Worm (Caenorhabditis elegans) whole organism, L1 larva: ENCODE measurements around the gene W02A2.12.
A peak's percentile ranks its signal among the peaks of the same experiment; 100 is the strongest.

Experiments used
- C16A3.4 ChIP-seq: fragments of 150-350 bp; optimal IDR thresholded peaks from 2 replicates; lab custom pipeline; 2014; ENCODE audit warnings: missing biosample characterization, missing genetic modification characterization
- C34B4.2 ChIP-seq: sonication (generic microtip); optimal IDR thresholded peaks from 2 replicates; lab custom pipeline; 2017; ENCODE audit warnings: mild to moderate bottlenecking, missing genetic modification characterization, missing compliant biosample characterization
- aha-1 ChIP-seq: fragments of 150-350 bp; optimal IDR thresholded peaks from 2 replicates; lab custom pipeline; 2014; ENCODE audit warnings: missing biosample characterization, missing genetic modification characterization
- alr-1 ChIP-seq: fragments of 200-800 bp; sonication (Bioruptor generic); optimal IDR thresholded peaks from 2 replicates; lab custom pipeline; 2018; ENCODE audit warnings: borderline replicate concordance, mild to moderate bottlenecking, missing genetic modification characterization, missing compliant biosample characterization
- aly-2 ChIP-seq: fragments of 150-350 bp; optimal IDR thresholded peaks from 2 replicates; lab custom pipeline; 2014; ENCODE audit warnings: missing biosample characterization, missing genetic modification characterization
- ama-1 ChIP-seq: fragments of 150-350 bp; optimal IDR thresholded peaks from 2 replicates; lab custom pipeline; 2014
- blmp-1 ChIP-seq: fragments of 150-350 bp; optimal IDR thresholded peaks from 2 replicates; lab custom pipeline; 2014; ENCODE audit warnings: missing biosample characterization, missing genetic modification characterization
- ceh-63 ChIP-seq: fragments of 200-800 bp; sonication (Bioruptor generic); optimal IDR thresholded peaks from 2 replicates; lab custom pipeline; 2018; ENCODE audit warnings: mild to moderate bottlenecking, missing genetic modification characterization, missing compliant biosample characterization
- ceh-8 ChIP-seq: fragments of 200-800 bp; sonication (Bioruptor generic); optimal IDR thresholded peaks from 2 replicates; lab custom pipeline; 2018; ENCODE audit warnings: mild to moderate bottlenecking, missing genetic modification characterization, moderate library complexity, missing compliant biosample characterization
- ceh-82 ChIP-seq, 3 experiments: fragments of 150-350 bp in 1 of 3; sonication (generic microtip) in 2 of 3; optimal IDR thresholded peaks; 2 replicates each; lab custom pipeline; 2014 to 2017; ENCODE audit warnings: missing biosample characterization in 3 of 3, missing genetic modification characterization in 3 of 3
- ceh-90 ChIP-seq: sonication (generic microtip); optimal IDR thresholded peaks from 2 replicates; lab custom pipeline; 2016; ENCODE audit warnings: missing genetic modification characterization, missing compliant biosample characterization
- ces-1 ChIP-seq: fragments of 150-350 bp; optimal IDR thresholded peaks from 2 replicates; lab custom pipeline; 2014; ENCODE audit warnings: missing biosample characterization, missing genetic modification reagents, missing genetic modification characterization
- dpl-1 ChIP-seq, 3 experiments: fragments of 150-350 bp in 2 of 3; sonication (generic microtip) in 1 of 3; optimal IDR thresholded peaks; 2 replicates each; lab custom pipeline; 2014 to 2017; ENCODE audit warnings: missing biosample characterization in 3 of 3, missing genetic modification characterization in 3 of 3, missing genetic modification reagents in 3 of 3
- efl-1 ChIP-seq, 4 experiments: fragments of 150-350 bp; optimal IDR thresholded peaks in 3 of 4; peaks in 1 of 4; 1 replicate in 1 of 4; 2 replicates in 3 of 4; lab custom pipeline; 2014; ENCODE audit warnings: missing biosample characterization in 2 of 4, missing genetic modification characterization in 2 of 4, missing genetic modification reagents in 2 of 4
- efl-3 ChIP-seq: fragments of 200-800 bp; sonication (Bioruptor generic); optimal IDR thresholded peaks from 2 replicates; lab custom pipeline; 2018; ENCODE audit warnings: mild to moderate bottlenecking, missing genetic modification characterization, missing compliant biosample characterization
- egl-13 ChIP-seq: sonication (generic microtip); optimal IDR thresholded peaks from 2 replicates; lab custom pipeline; 2016; ENCODE audit warnings: missing genotype, missing genetic modification reagents, missing genetic modification characterization, missing compliant biosample characterization
- elt-3 ChIP-seq, 6 experiments: fragments of 150-350 bp in 1 of 6; sonication (generic microtip); optimal IDR thresholded peaks; 2 replicates each; lab custom pipeline; 2017 to 2018; ENCODE audit warnings: missing biosample characterization in 6 of 6, missing genetic modification characterization in 6 of 6, inconsistent platforms in 1 of 6
- fkh-10 ChIP-seq: sonication (generic microtip); optimal IDR thresholded peaks from 2 replicates; lab custom pipeline; 2017; ENCODE audit warnings: missing biosample characterization, missing genetic modification reagents, missing genetic modification characterization
- fkh-4 ChIP-seq: sonication (generic microtip); optimal IDR thresholded peaks from 2 replicates; lab custom pipeline; 2016; ENCODE audit warnings: missing compliant biosample characterization, missing genetic modification characterization, borderline replicate concordance
- fos-1 ChIP-seq: fragments of 150-350 bp; optimal IDR thresholded peaks from 2 replicates; lab custom pipeline; 2014; ENCODE audit warnings: missing biosample characterization, missing genetic modification characterization
- grh-1 ChIP-seq: fragments of 200-800 bp; sonication (Bioruptor generic); IDR thresholded peaks from 2 replicates; pipeline ENCODE4 v1.3.6; 2022; ENCODE audit warnings: missing genetic modification reagents, missing genetic modification characterization, missing compliant biosample characterization
- hpl-2 ChIP-seq: fragments of 150-350 bp; optimal IDR thresholded peaks from 2 replicates; lab custom pipeline; 2014; ENCODE audit warnings: missing biosample characterization, missing genetic modification reagents, missing genetic modification characterization
- irx-1 ChIP-seq: sonication (generic microtip); optimal IDR thresholded peaks from 2 replicates; lab custom pipeline; 2016; ENCODE audit warnings: missing genetic modification characterization, missing compliant biosample characterization
- jun-1 ChIP-seq: fragments of 150-350 bp; optimal IDR thresholded peaks from 2 replicates; lab custom pipeline; 2014; ENCODE audit warnings: missing biosample characterization, missing genetic modification reagents, missing genetic modification characterization
- lin-13 ChIP-seq: fragments of 150-350 bp; optimal IDR thresholded peaks from 2 replicates; lab custom pipeline; 2014; ENCODE audit warnings: missing biosample characterization, missing genetic modification reagents, missing genetic modification characterization
- lin-14 ChIP-seq: fragments of 200-800 bp; sonication (Bioruptor generic); optimal IDR thresholded peaks from 2 replicates; lab custom pipeline; 2018; ENCODE audit warnings: mild to moderate bottlenecking, missing genetic modification characterization, moderate library complexity, missing compliant biosample characterization
- lin-15B ChIP-seq: fragments of 150-350 bp; sonication (generic microtip); optimal IDR thresholded peaks from 3 replicates; lab custom pipeline; 2014; ENCODE audit warnings: missing biosample characterization, missing genetic modification characterization
- lin-39 ChIP-seq: fragments of 150-350 bp; optimal IDR thresholded peaks from 2 replicates; lab custom pipeline; 2014; ENCODE audit warnings: missing biosample characterization, missing genetic modification reagents, missing genetic modification characterization
- lir-3 ChIP-seq: sonication (generic microtip); optimal IDR thresholded peaks from 2 replicates; lab custom pipeline; 2016; ENCODE audit warnings: mild to moderate bottlenecking, missing genetic modification characterization, moderate library complexity, missing compliant biosample characterization; ENCODE audit not compliant: poor library complexity
- mef-2 ChIP-seq: fragments of 150-350 bp; optimal IDR thresholded peaks from 2 replicates; lab custom pipeline; 2014; ENCODE audit warnings: missing biosample characterization, missing genetic modification characterization
- nhr-11 ChIP-seq: fragments of 150-350 bp; optimal IDR thresholded peaks from 2 replicates; lab custom pipeline; 2014; ENCODE audit warnings: missing biosample characterization, missing genetic modification characterization
- nhr-20 ChIP-seq: sonication (generic microtip); optimal IDR thresholded peaks from 2 replicates; lab custom pipeline; 2016; ENCODE audit warnings: mild to moderate bottlenecking, missing genetic modification characterization, missing compliant biosample characterization
- nhr-237 ChIP-seq: fragments of 150-350 bp; optimal IDR thresholded peaks from 2 replicates; lab custom pipeline; 2014; ENCODE audit warnings: missing biosample characterization, missing genetic modification characterization
- nhr-28 ChIP-seq: fragments of 150-350 bp; optimal IDR thresholded peaks from 2 replicates; lab custom pipeline; 2014; ENCODE audit warnings: missing biosample characterization, missing genetic modification characterization
- nhr-71 ChIP-seq: sonication (generic microtip); optimal IDR thresholded peaks from 2 replicates; lab custom pipeline; 2016; ENCODE audit warnings: mild to moderate bottlenecking, missing genetic modification characterization, moderate library complexity, missing compliant biosample characterization
- nhr-76 ChIP-seq: sonication (generic microtip); optimal IDR thresholded peaks from 2 replicates; lab custom pipeline; 2017; ENCODE audit warnings: missing biosample characterization, missing genetic modification characterization
- nhr-84 ChIP-seq: sonication (generic microtip); optimal IDR thresholded peaks from 2 replicates; lab custom pipeline; 2017; ENCODE audit warnings: missing biosample characterization, missing genetic modification characterization
- nhr-90 ChIP-seq: sonication (generic microtip); optimal IDR thresholded peaks from 2 replicates; lab custom pipeline; 2016; ENCODE audit warnings: mild to moderate bottlenecking, missing genetic modification characterization, missing compliant biosample characterization; ENCODE audit not compliant: poor library complexity
- pqm-1 ChIP-seq: sonication (generic microtip); optimal IDR thresholded peaks from 3 replicates; lab custom pipeline; 2017; ENCODE audit warnings: missing biosample characterization, missing genetic modification characterization
- rnt-1 ChIP-seq: sonication (generic microtip); optimal IDR thresholded peaks from 2 replicates; lab custom pipeline; 2016; ENCODE audit warnings: mild to moderate bottlenecking, missing genetic modification characterization, moderate library complexity, missing compliant biosample characterization
- snpc-4 ChIP-seq: fragments of 150-350 bp; optimal IDR thresholded peaks from 2 replicates; lab custom pipeline; 2014; ENCODE audit warnings: missing biosample characterization, missing genetic modification characterization
- snu-23 ChIP-seq: sonication (generic microtip); optimal IDR thresholded peaks from 2 replicates; lab custom pipeline; 2016; ENCODE audit warnings: missing genetic modification characterization, missing compliant biosample characterization
- sox-4 ChIP-seq: sonication (generic microtip); optimal IDR thresholded peaks from 2 replicates; lab custom pipeline; 2016; ENCODE audit warnings: missing genetic modification characterization, missing compliant biosample characterization
- sptf-1 ChIP-seq: fragments of 150-350 bp; optimal IDR thresholded peaks from 2 replicates; lab custom pipeline; 2014; ENCODE audit warnings: missing biosample characterization, missing genetic modification characterization
- sup-37 ChIP-seq: fragments of 200-800 bp; sonication (Bioruptor generic); optimal IDR thresholded peaks from 2 replicates; lab custom pipeline; 2018; ENCODE audit warnings: mild to moderate bottlenecking, missing genetic modification characterization, missing compliant biosample characterization
- tlp-1 ChIP-seq: fragments of 150-350 bp; optimal IDR thresholded peaks from 2 replicates; lab custom pipeline; 2014; ENCODE audit warnings: missing biosample characterization, missing genetic modification characterization
- unc-86 ChIP-seq: sonication (generic microtip); optimal IDR thresholded peaks from 2 replicates; lab custom pipeline; 2016; ENCODE audit warnings: missing genetic modification characterization, missing compliant biosample characterization
- unc-98 ChIP-seq: fragments of 200-800 bp; sonication (Bioruptor generic); IDR thresholded peaks from 2 replicates; pipeline ENCODE4 v1.3.6; 2022; ENCODE audit warnings: missing genetic modification characterization, missing compliant biosample characterization
- vab-15 ChIP-seq: sonication (generic microtip); optimal IDR thresholded peaks from 2 replicates; lab custom pipeline; 2017; ENCODE audit warnings: missing genotype, mild to moderate bottlenecking, missing genetic modification characterization, missing compliant biosample characterization
- zag-1 ChIP-seq: fragments of 150-350 bp; optimal IDR thresholded peaks from 2 replicates; lab custom pipeline; 2014; ENCODE audit warnings: missing biosample characterization, missing genetic modification characterization
- zip-4 ChIP-seq: fragments of 200-800 bp; sonication (Bioruptor generic); optimal IDR thresholded peaks from 2 replicates; lab custom pipeline; 2018; ENCODE audit warnings: mild to moderate bottlenecking, missing genetic modification characterization, moderate library complexity, missing compliant biosample characterization

The W02A2.12 gene

DNA sequence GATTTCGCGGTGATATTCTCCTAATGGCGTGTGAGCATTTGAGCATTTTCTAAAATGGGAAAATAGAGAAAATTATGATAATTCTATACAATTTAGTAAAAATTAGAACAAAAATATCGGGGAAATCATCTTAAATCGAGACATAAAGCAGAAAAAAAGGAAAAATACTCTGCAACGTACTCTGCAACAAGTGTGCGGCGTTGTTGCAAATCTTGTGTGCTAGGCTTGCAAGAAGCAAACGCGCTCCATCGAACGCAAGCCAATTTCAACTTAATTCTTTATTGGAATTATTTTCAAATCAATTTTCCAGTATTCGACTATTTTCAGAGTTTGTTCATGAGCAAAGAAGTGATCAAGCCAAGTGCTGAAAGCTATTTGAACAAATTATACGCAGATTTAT is 37.4 kb upstream of the W02A2.12 start, which contains the start of the genes Y62E10A.20, Y62E10A.23 and mdt-9 (continued):
- TF ChIP-seq efl-1 (optimal IDR thresholded peaks at IDR 0.05; lab: Kevin White, UChicago): peak; percentile 75 to 76
- TF ChIP-seq efl-1 (GFP tag; optimal IDR thresholded peaks at IDR 0.05 in 1 of 2; lab: Kevin White, UChicago): peak; percentile 70 to 97
- TF ChIP-seq ceh-8: no peak
- TF ChIP-seq egl-13 (tag; lab: Kevin White, UChicago): peak; percentile 31
- TF ChIP-seq pqm-1 (tag; lab: Kevin White, UChicago): no peak
- peak; percentile 69 for TF ChIP-seq unc-86 (tag; lab: Kevin White, UChicago)
- peak; percentile 72 for TF ChIP-seq nhr-20 (tag; lab: Kevin White, UChicago)
- TF ChIP-seq lin-13 (GFP tag; lab: Kevin White, UChicago): peak; percentile 79
- peak; percentile 65 for TF ChIP-seq nhr-90 (tag; lab: Kevin White, UChicago)
- TF ChIP-seq mef-2: no peak
- TF ChIP-seq C34B4.2 (tag; lab: Kevin White, UChicago): no peak
- TF ChIP-seq efl-3 (GFP tag; lab: Kevin White, UChicago): no peak
- no peak for TF ChIP-seq tlp-1 (tag; lab: Kevin White, UChicago)
- peak; percentile 89 for TF ChIP-seq lin-15B (tag; lab: Kevin White, UChicago)
- TF ChIP-seq alr-1 (tag; lab: Kevin White, UChicago): no peak
- no peak for TF ChIP-seq fkh-4 (tag; lab: Kevin White, UChicago)
- no peak for TF ChIP-seq ceh-90 (tag; lab: Kevin White, UChicago)
- TF ChIP-seq lin-14: peak; percentile 76
- 0 out of 2 replicates have a peak, but pooled peaks have one; percentile 32 for TF ChIP-seq grh-1 (GFP tag; lab: Robert Waterston, UW)
- TF ChIP-seq zip-4: no peak
- TF ChIP-seq dpl-1 (GFP tag; optimal IDR thresholded peaks at IDR 0.05; lab: Kevin White, UChicago): peak; percentile 63 to 76 (median 75)
- peak; percentile 69 to 86 (median 80) for TF ChIP-seq ceh-82 (tag; optimal IDR thresholded peaks at IDR 0.05; lab: Kevin White, UChicago)
- TF ChIP-seq C16A3.4 (tag; lab: Kevin White, UChicago): peak; percentile 94
- TF ChIP-seq nhr-84 (tag; lab: Kevin White, UChicago): no peak
- TF ChIP-seq vab-15 (tag; lab: Kevin White, UChicago): peak; percentile 69
- TF ChIP-seq lin-39 (tag; lab: Kevin White, UChicago): peak; percentile 58
- TF ChIP-seq sox-4 (tag; lab: Kevin White, UChicago): peak; percentile 18
- TF ChIP-seq jun-1 (tag; lab: Kevin White, UChicago): peak; percentile 64
- TF ChIP-seq ama-1 (lab: Kevin White, UChicago): no peak
- TF ChIP-seq aly-2 (tag; lab: Kevin White, UChicago): peak; percentile 42
- no peak for TF ChIP-seq nhr-237 (tag; lab: Kevin White, UChicago)
- TF ChIP-seq ces-1: no peak
- TF ChIP-seq nhr-76 (tag; lab: Kevin White, UChicago): no peak
- TF ChIP-seq sup-37: no peak
- no peak for TF ChIP-seq sptf-1
- no peak for TF ChIP-seq fkh-10 (GFP tag; lab: Kevin White, UChicago)
- TF ChIP-seq blmp-1 (tag; lab: Kevin White, UChicago): peak; percentile 75
- TF ChIP-seq aha-1 (tag; lab: Kevin White, UChicago): no peak
- TF ChIP-seq hpl-2 (GFP tag; lab: Kevin White, UChicago): peak; percentile 47
- no peak for TF ChIP-seq nhr-11 (tag; lab: Kevin White, UChicago)
- TF ChIP-seq snpc-4 (tag; lab: Kevin White, UChicago): peak; percentile 28
- TF ChIP-seq zag-1 (tag; lab: Kevin White, UChicago): no peak
- TF ChIP-seq nhr-71 (tag; lab: Kevin White, UChicago): peak; percentile 84
- peak; percentile 67 for TF ChIP-seq fos-1 (tag; lab: Kevin White, UChicago)
- TF ChIP-seq unc-98 (GFP tag; lab: Robert Waterston, UW): no peak
- peak in 2 of 6 experiments; percentile 39 to 61 for TF ChIP-seq elt-3 (tag; optimal IDR thresholded peaks at IDR 0.05; lab: Kevin White, UChicago)
- TF ChIP-seq lir-3: peak; percentile 65
- TF ChIP-seq nhr-28 (tag; lab: Kevin White, UChicago): no peak
- peak; percentile 83 for TF ChIP-seq snu-23 (GFP tag; lab: Kevin White, UChicago)
- TF ChIP-seq irx-1 (tag; lab: Kevin White, UChicago): peak; percentile 54
- TF ChIP-seq rnt-1 (tag; lab: Kevin White, UChicago): peak; percentile 85
- TF ChIP-seq ceh-63 (GFP tag; lab: Kevin White, UChicago): no peak
